Worm (Caenorhabditis elegans): Measurements from ENCODE around the gene cyp-14A5.

- no peak for TF ChIP-seq hmg-4 (GFP tag; optimal IDR thresholded peaks at IDR 0.05)
- TF ChIP-seq ama-1 (optimal IDR thresholded peaks at IDR 0.05): no peak
- TF ChIP-seq sea-1 (GFP tag; conservative IDR thresholded peaks at IDR 0.05): no peak
- TF ChIP-seq hnd-1 (tag; optimal IDR thresholded peaks at IDR 0.05): no peak
- TF ChIP-seq flt-1 (GFP tag; IDR thresholded peaks at IDR 0.05): no peak
- TF ChIP-seq hmbx-1 (tag; optimal IDR thresholded peaks at IDR 0.05): no peak
- TF ChIP-seq scrt-1 (GFP tag; IDR thresholded peaks at IDR 0.05): no peak
- TF ChIP-seq B0310.2 (tag; optimal IDR thresholded peaks at IDR 0.05): no peak
- TF ChIP-seq ets-7 (tag; optimal IDR thresholded peaks at IDR 0.05): no peak
- TF ChIP-seq aly-1 (tag; optimal IDR thresholded peaks at IDR 0.05): no peak
These were observed 9.4 kb upstream of the cyp-14A5 start, which contains the start of gene F08F3.8 for ce11 chrV:5432499-5432898.
